Worm (Caenorhabditis elegans): Measurements from ENCODE around the gene slc-25A21.
"Not testable (repeated sequence)": the region's sequence is repeated elsewhere in the genome, so short reads cannot be mapped to it uniquely, and the experiment has no call there.

slc-25A21 gene

DNA sequence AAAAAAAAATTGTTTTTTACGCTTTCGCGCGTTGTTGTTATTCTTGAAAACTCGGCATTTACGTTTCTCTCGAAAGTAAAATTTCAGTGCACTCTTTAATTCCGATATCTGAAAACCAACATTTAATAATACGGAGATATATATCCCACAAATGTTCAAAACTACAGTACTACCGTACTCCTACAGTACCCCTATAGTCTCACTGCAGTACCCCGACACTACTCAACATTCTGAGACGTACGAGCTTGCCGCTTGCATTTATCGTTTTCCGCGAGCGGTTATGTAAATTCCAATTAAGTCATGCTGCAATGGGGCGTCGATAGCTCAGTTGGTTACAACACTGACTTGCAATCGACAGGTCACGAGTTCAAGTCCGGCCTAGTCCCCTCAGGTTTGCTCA lies 23.4 kb downstream of the slc-25A21 start, which contains the start of gene F23A7.8:
F23A7.8 (plus strand) TSS at position 301 of the 400 bp plus-strand sequence.
- not testable (repeated sequence) for TF ChIP-seq ztf-23, T22C8.4, ztf-29 (GFP tag; IDR thresholded peaks at IDR 0.05)

DNA sequence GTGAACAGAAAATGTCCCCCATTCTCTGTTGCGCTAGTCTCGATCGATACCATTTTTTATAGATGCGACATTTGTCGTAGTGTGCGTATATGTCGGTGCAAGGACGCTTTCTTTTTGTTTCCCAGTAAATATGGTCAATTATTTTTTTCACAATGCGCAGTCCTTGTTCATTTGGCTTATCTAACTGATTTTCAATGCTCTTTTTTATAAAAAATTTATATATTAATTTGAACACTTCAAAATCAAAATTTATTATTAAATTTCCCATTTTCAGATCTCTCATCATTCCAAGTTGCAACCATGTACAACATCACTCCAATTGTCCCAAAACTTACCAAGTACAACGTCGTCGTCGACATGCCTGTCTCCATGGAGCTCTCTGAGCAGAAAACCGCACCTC lies 27.5 kb downstream of the slc-25A21 start, which contains the start of gene F23A7.1:
F23A7.1 (plus strand) TSS at position 301 of the 400 bp plus-strand sequence.
- TF ChIP-seq T22C8.4 (GFP tag; IDR thresholded peaks at IDR 0.05) (no peak), ref-1 (GFP tag; conservative IDR thresholded peaks at IDR 0.05) (no peak), ztf-23 (GFP tag; IDR thresholded peaks at IDR 0.05) (no peak), med-1 (GFP tag; optimal IDR thresholded peaks at IDR 0.05; ENCODE audit: insufficient read depth) (no peak), cog-1 (tag; optimal IDR thresholded peaks at IDR 0.05) (no peak), tab-1 (GFP tag; IDR thresholded peaks at IDR 0.05) (no peak), klf-2 (GFP tag; conservative IDR thresholded peaks at IDR 0.05) (no peak), flt-1 (GFP tag; IDR thresholded peaks at IDR 0.05) (no peak), ztf-29 (GFP tag; IDR thresholded peaks at IDR 0.05) (no peak)

DNA sequence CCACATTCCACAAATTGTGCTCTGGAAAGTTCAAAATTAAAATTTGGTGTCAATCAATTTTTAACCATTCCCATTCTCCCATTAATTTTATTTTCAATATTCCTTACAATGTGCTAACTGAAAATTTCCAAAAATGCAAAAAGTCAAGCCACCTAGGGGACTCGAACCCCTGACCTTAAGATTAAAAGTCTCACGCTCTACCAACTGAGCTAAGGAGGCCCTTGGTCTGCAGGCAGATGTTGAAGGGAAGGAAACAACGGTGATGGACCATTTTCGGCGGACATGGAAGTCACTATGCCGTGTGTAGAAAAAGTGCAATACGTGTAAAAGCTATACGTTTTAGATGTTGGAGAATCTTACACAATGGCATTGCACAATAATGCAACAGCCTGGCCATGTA lies 28.1 kb downstream of the slc-25A21 start:
- TF ChIP-seq T22C8.4 (GFP tag; IDR thresholded peaks at IDR 0.05) (no peak), med-1 (GFP tag; optimal IDR thresholded peaks at IDR 0.05; ENCODE audit: insufficient read depth) (no peak), cog-1 (tag; optimal IDR thresholded peaks at IDR 0.05) (no peak), tab-1 (GFP tag; IDR thresholded peaks at IDR 0.05) (no peak), klf-2 (GFP tag; conservative IDR thresholded peaks at IDR 0.05) (no peak), flt-1 (GFP tag; IDR thresholded peaks at IDR 0.05) (peak; percentile 64; the same call in 1 of the 2 replicates)

DNA sequence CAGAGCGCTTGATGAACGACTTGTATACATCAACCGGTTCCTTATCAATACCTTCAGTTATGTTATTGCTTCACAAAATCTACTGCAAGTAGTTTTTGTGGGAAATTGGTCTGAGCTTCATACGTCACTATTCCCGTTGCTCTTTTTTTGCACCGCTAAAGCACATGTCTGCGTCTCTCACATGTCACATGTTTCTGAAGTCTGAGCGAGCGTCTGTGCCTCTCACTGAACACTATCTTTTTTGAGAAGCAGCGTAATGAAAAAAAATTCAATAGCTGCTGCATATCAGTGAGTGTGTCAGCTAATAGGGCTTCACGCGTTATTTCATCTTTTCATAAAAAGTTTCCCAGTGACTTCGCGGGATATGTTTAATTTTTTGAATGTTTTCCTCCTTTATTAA lies 28.6 kb downstream of the slc-25A21 start:
- TF ChIP-seq cog-1 (tag; optimal IDR thresholded peaks at IDR 0.05), result no peak
- no peak for TF ChIP-seq ztf-23 (GFP tag; IDR thresholded peaks at IDR 0.05)
- TF ChIP-seq ztf-29 (GFP tag; IDR thresholded peaks at IDR 0.05), result no peak
- no peak for TF ChIP-seq klf-2 (GFP tag; conservative IDR thresholded peaks at IDR 0.05)
- TF ChIP-seq flt-1 (GFP tag; IDR thresholded peaks at IDR 0.05), result no peak
- no peak for TF ChIP-seq tab-1 (GFP tag; IDR thresholded peaks at IDR 0.05)
- TF ChIP-seq ref-1 (GFP tag; conservative IDR thresholded peaks at IDR 0.05), result no peak
- TF ChIP-seq T22C8.4 (GFP tag; IDR thresholded peaks at IDR 0.05), result no peak
- TF ChIP-seq med-1 (GFP tag; optimal IDR thresholded peaks at IDR 0.05; ENCODE audit: insufficient read depth), result no peak

DNA sequence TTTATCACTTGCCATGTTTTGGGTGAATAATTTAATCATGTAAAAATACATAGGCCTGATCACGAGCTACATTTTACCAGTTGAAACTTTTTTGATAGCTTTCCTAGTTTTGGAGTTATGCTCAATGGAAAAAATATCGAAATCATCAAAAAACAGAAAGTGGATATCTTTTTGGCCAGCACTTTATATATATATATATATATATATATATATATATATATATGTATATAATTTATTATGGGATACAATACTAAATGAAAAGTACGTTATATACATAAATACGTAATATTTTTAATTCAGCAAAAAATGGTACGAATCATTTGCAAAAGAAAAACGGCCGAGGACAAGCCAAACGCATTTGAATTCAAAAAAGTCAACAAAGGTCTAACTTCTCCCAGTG lies 30.1 kb downstream of the slc-25A21 start, which contains the start of gene F23A7.3:
F23A7.3 (plus strand) TSS at position 301 of the 400 bp plus-strand sequence.
- not testable (repeated sequence) for TF ChIP-seq flt-1 (GFP tag; IDR thresholded peaks at IDR 0.05); med-1 (GFP tag; optimal IDR thresholded peaks at IDR 0.05; ENCODE audit: insufficient read depth); klf-2 (GFP tag; conservative IDR thresholded peaks at IDR 0.05)

DNA sequence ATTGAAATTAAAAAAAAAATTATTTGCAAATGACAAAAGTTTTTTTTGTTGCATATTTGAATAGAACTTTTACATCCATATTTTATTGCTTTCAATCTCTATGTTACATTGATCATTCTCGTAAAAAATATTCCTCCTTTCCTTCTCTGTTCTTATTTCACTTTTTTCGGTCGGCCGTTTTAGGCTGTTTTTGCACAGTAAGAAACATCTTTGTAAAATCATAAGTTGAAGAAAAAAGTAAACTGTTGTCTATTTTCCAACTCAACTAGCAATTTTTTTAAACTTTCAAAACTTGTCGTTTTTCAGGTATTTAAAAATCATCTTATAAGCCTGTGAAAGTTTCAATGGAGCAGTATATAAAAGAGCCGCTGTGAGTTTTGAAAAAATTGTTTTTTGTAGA lies 39.0 kb downstream of the slc-25A21 start, which contains the start of gene F23A7.5:
F23A7.5 (plus strand) TSS at position 301 of the 400 bp plus-strand sequence.
- TF ChIP-seq ref-1 (GFP tag; conservative IDR thresholded peaks at IDR 0.05) (no peak), flt-1 (GFP tag; IDR thresholded peaks at IDR 0.05) (no peak), tab-1 (GFP tag; IDR thresholded peaks at IDR 0.05) (no peak), T22C8.4 (GFP tag; IDR thresholded peaks at IDR 0.05) (no peak), cog-1 (tag; optimal IDR thresholded peaks at IDR 0.05) (no peak), ztf-23 (GFP tag; IDR thresholded peaks at IDR 0.05) (no peak), ztf-29 (GFP tag; IDR thresholded peaks at IDR 0.05) (no peak), med-1 (GFP tag; optimal IDR thresholded peaks at IDR 0.05; ENCODE audit: insufficient read depth) (no peak), klf-2 (GFP tag; conservative IDR thresholded peaks at IDR 0.05) (no peak)

DNA sequence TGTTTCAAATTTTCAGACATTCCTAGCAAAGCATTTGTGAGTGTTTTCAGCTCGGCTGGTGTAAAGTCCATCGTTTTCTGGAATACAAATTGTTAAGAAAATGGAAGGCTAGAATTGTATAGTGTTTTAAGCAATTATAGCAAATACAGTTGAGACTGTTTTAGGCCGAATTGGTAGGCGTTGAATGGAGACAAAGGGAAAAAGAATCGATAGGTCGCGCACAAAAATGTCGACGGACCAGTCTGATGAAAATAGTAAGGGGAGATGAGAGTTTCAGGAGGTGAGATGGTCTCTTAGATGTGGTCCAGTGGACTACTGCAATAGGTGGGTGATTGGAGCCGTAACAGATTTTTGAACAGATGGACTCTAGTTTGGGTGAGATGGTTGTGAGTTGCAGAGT lies 51.0 kb downstream of the slc-25A21 start:
- TF ChIP-seq T22C8.4 (GFP tag; IDR thresholded peaks at IDR 0.05) (no peak), med-1 (GFP tag; optimal IDR thresholded peaks at IDR 0.05; ENCODE audit: insufficient read depth) (no peak)

DNA sequence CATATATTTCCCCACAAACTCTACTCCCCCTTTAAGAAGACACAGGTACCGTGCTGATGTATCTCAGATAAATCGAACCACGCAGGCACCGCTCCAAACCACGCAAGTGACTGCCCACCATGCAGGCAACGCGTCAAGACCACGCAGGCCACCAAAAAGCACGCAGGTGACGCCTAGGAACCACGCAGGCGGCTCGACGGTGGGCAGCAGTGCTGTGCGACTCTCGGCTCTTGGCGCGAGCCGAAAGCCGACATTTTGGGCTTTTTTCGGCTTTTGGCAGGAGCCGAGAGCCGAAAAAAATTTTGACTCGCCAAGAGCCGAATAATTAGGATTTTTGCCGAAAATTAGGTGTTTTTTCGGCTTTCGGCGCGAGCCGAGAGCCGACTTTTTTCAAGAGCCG lies 53.5 kb downstream of the slc-25A21 start:
- TF ChIP-seq ztf-23 (GFP tag; IDR thresholded peaks at IDR 0.05) (no peak), tab-1 (GFP tag; IDR thresholded peaks at IDR 0.05) (0 out of 2 replicates have a peak, but pooled peaks have one; percentile 25)

Data from whole organism, midembryonic.